Worm (Caenorhabditis elegans): ENCODE results near the gene plrg-1.

plrg-1 gene

ce11 chrV:10807862-10808327, at the start of gene plrg-1:
TSS of gene plrg-1 (minus strand) at chrV:10807912.
- TF ChIP-seq mls-2 (tag; optimal IDR thresholded peaks at IDR 0.05) = peak; percentile 93
- peak; percentile 80 for TF ChIP-seq unc-120 (tag; optimal IDR thresholded peaks at IDR 0.05; ENCODE audit: poor library complexity, severe bottlenecking)
- peak; percentile 93 for TF ChIP-seq ztf-11 (tag; optimal IDR thresholded peaks at IDR 0.05)
- TF ChIP-seq bed-3 (GFP tag; optimal IDR thresholded peaks at IDR 0.05) = peak; percentile 67
- TF ChIP-seq hlh-1 (tag; optimal IDR thresholded peaks at IDR 0.05) = peak; percentile 71
- peak; percentile 76 for TF ChIP-seq mab-5 (tag; optimal IDR thresholded peaks at IDR 0.05)
- TF ChIP-seq elt-3 (tag; optimal IDR thresholded peaks at IDR 0.05) = no peak
- TF ChIP-seq sem-2 (GFP tag; optimal IDR thresholded peaks at IDR 0.05) = peak; percentile 47
- peak; percentile 11 for TF ChIP-seq blmp-1 (tag; optimal IDR thresholded peaks at IDR 0.05)
- TF ChIP-seq M03D4.4 (tag; optimal IDR thresholded peaks at IDR 0.05) = peak; percentile 88
- TF ChIP-seq ceh-83 (GFP tag; optimal IDR thresholded peaks at IDR 0.05) = peak; percentile 48
- TF ChIP-seq nhr-28 (tag; optimal IDR thresholded peaks at IDR 0.05) = no peak
- TF ChIP-seq sptf-1 (tag; optimal IDR thresholded peaks at IDR 0.05) = peak; percentile 94
- TF ChIP-seq nhr-76 (tag; optimal IDR thresholded peaks at IDR 0.05) = peak; percentile 78
- peak; percentile 79 for TF ChIP-seq lin-32 (GFP tag; optimal IDR thresholded peaks at IDR 0.05)
- no peak for TF ChIP-seq tbx-8 (GFP tag; optimal IDR thresholded peaks at IDR 0.05)
- TF ChIP-seq ceh-39 (tag; optimal IDR thresholded peaks at IDR 0.05) = peak; percentile 1
- TF ChIP-seq ces-1 (GFP tag; optimal IDR thresholded peaks at IDR 0.05) = peak; percentile 74
- TF ChIP-seq cnd-1 (tag; optimal IDR thresholded peaks at IDR 0.05) = peak; percentile 89
- no peak for TF ChIP-seq zip-8 (tag; optimal IDR thresholded peaks at IDR 0.05)
- TF ChIP-seq ham-2 (GFP tag; optimal IDR thresholded peaks at IDR 0.05) = peak; percentile 90
- TF ChIP-seq elt-1 (tag; optimal IDR thresholded peaks at IDR 0.05; ENCODE audit: borderline replicate concordance, insufficient read depth) = peak; percentile 33
- TF ChIP-seq mep-1 (tag; optimal IDR thresholded peaks at IDR 0.05) = peak; percentile 94
- TF ChIP-seq ceh-43 (GFP tag; optimal IDR thresholded peaks at IDR 0.05) = peak; percentile 88
- peak; percentile 77 for TF ChIP-seq nhr-12 (tag; optimal IDR thresholded peaks at IDR 0.05)
- TF ChIP-seq snpc-4 (tag; optimal IDR thresholded peaks at IDR 0.05) = no peak
- peak; percentile 49 for TF ChIP-seq unc-39 (tag; optimal IDR thresholded peaks at IDR 0.05)
- peak; percentile 89 for TF ChIP-seq lin-13 (tag; optimal IDR thresholded peaks at IDR 0.05)
- TF ChIP-seq nhr-237 (tag; optimal IDR thresholded peaks at IDR 0.05) = peak; percentile 79
- peak; percentile 40 for TF ChIP-seq nhr-2 (tag; optimal IDR thresholded peaks at IDR 0.05)
- peak; percentile 58 for TF ChIP-seq flh-1 (GFP tag; optimal IDR thresholded peaks at IDR 0.05)
- peak; percentile 95 for TF ChIP-seq pha-4 (tag; optimal IDR thresholded peaks at IDR 0.05)
- TF ChIP-seq drap-1 (GFP tag; optimal IDR thresholded peaks at IDR 0.05) = peak; percentile 90
- TF ChIP-seq lsy-2 (tag; optimal IDR thresholded peaks at IDR 0.05) = peak; percentile 76
- TF ChIP-seq unc-62 (GFP tag; optimal IDR thresholded peaks at IDR 0.05) = peak; percentile 25

ce11 chrV:10856901-10857637, 49.4 kb upstream of the plrg-1 start:
- no peak for TF ChIP-seq lin-13 (tag; optimal IDR thresholded peaks at IDR 0.05)
- no peak for TF ChIP-seq sptf-1 (tag; optimal IDR thresholded peaks at IDR 0.05)
- no peak for TF ChIP-seq nhr-2 (tag; optimal IDR thresholded peaks at IDR 0.05)
- TF ChIP-seq ceh-43 (GFP tag; optimal IDR thresholded peaks at IDR 0.05) = no peak
- TF ChIP-seq unc-120 (tag; optimal IDR thresholded peaks at IDR 0.05; ENCODE audit: poor library complexity, severe bottlenecking) = peak; percentile 77

ce11 chrV:10855363-10855762, 47.7 kb upstream of the plrg-1 start:
- TF ChIP-seq elt-3 (tag; optimal IDR thresholded peaks at IDR 0.05) (no peak), nhr-28 (tag; optimal IDR thresholded peaks at IDR 0.05) (no peak), pha-4 (tag; optimal IDR thresholded peaks at IDR 0.05) (no peak), M03D4.4 (tag; optimal IDR thresholded peaks at IDR 0.05) (no peak), elt-1 (tag; optimal IDR thresholded peaks at IDR 0.05; ENCODE audit: borderline replicate concordance, insufficient read depth) (no peak), lin-13 (tag; optimal IDR thresholded peaks at IDR 0.05) (no peak), nhr-12 (tag; optimal IDR thresholded peaks at IDR 0.05) (no peak), blmp-1 (tag; optimal IDR thresholded peaks at IDR 0.05) (no peak), cnd-1 (tag; optimal IDR thresholded peaks at IDR 0.05) (no peak), bed-3 (GFP tag; optimal IDR thresholded peaks at IDR 0.05) (no peak), drap-1 (GFP tag; optimal IDR thresholded peaks at IDR 0.05) (no peak), hlh-1 (tag; optimal IDR thresholded peaks at IDR 0.05) (no peak), mls-2 (tag; optimal IDR thresholded peaks at IDR 0.05) (no peak)
